Fruit fly (Drosophila melanogaster): ENCODE results near the gene Qtzl.
A peak's percentile ranks its signal among the peaks of the same experiment; 100 is the strongest.

Qtzl gene

dm6 chr2L:12002922-12003791, 7.6 kb downstream of the Qtzl start (continued):
- TF ChIP-seq dac (GFP tag; optimal IDR thresholded peaks at IDR 0.05) (no peak), pdm3 (GFP tag; optimal IDR thresholded peaks at IDR 0.05) (peak; percentile 47), CG3919 (GFP tag; optimal IDR thresholded peaks at IDR 0.05) (peak; percentile 63), CG7368 (GFP tag; optimal IDR thresholded peaks at IDR 0.05) (peak; percentile 30), topi (GFP tag; optimal IDR thresholded peaks at IDR 0.05) (peak; percentile 7)

DNA sequence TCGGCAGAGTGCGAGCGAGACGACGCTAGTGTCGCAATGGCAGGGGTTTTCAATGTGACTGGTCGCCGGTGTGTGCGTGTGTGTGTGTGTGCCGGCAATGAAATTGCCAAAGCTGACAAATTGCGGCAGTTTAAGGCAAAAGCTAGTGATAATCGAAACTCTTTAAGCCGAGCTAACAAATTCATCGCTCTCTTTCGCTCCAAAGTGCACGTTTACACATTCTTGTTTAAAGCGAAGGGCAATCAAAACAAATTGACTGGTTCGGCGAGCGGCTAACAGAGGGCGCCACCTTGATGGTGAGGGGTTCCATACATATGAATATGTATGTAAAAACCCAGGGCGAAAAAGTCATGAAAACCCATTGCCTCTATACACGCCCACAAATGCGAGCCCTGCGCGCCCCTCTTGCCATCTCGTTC, 8.3 kb downstream of the Qtzl start:
- peak; percentile 64 for TF ChIP-seq svp (GFP tag)
- TF ChIP-seq dsx (GFP tag; optimal IDR thresholded peaks at IDR 0.05; ENCODE audit: poor library complexity, severe bottlenecking) = peak; percentile 77
- no peak for TF ChIP-seq achi (GFP tag; optimal IDR thresholded peaks at IDR 0.05)

dm6 chr2L:12004211-12004979, 8.9 kb downstream of the Qtzl start:
- no peak for TF ChIP-seq Met (GFP tag; optimal IDR thresholded peaks at IDR 0.05)
- TF ChIP-seq dac (GFP tag; optimal IDR thresholded peaks at IDR 0.05) = no peak
- peak; percentile 38 for TF ChIP-seq fd59A (GFP tag; optimal IDR thresholded peaks at IDR 0.05)
- TF ChIP-seq eg (GFP tag; IDR thresholded peaks at IDR 0.05) = no peak
- peak; percentile 1 for TF ChIP-seq Lpt (GFP tag; optimal IDR thresholded peaks at IDR 0.05)
- TF ChIP-seq Blimp-1 (GFP tag; optimal IDR thresholded peaks at IDR 0.05) = no peak
- TF ChIP-seq Sox102F (GFP tag; optimal IDR thresholded peaks at IDR 0.05) = no peak
- no peak for TF ChIP-seq esn (GFP tag; optimal IDR thresholded peaks at IDR 0.05)
- TF ChIP-seq Ets21C (GFP tag; optimal IDR thresholded peaks at IDR 0.05) = no peak
- no peak for TF ChIP-seq lz (GFP tag; optimal IDR thresholded peaks at IDR 0.05)
- TF ChIP-seq CG3032 (tag; optimal IDR thresholded peaks at IDR 0.05) = no peak
- no peak for TF ChIP-seq CG11294 (GFP tag; IDR thresholded peaks at IDR 0.05)
- TF ChIP-seq CG16779 (tag; optimal IDR thresholded peaks at IDR 0.05) = no peak
- no peak for TF ChIP-seq CG6163 (GFP tag; IDR thresholded peaks at IDR 0.05)
- TF ChIP-seq CG34406 (GFP tag; optimal IDR thresholded peaks at IDR 0.05) = no peak
- no peak for TF ChIP-seq Sox14 (GFP tag; optimal IDR thresholded peaks at IDR 0.05)
- no peak for TF ChIP-seq Hr4 (GFP tag; optimal IDR thresholded peaks at IDR 0.05)
- TF ChIP-seq acj6 (GFP tag; optimal IDR thresholded peaks at IDR 0.05) = peak; percentile 3
- TF ChIP-seq CG1621 (tag; optimal IDR thresholded peaks at IDR 0.05) = peak; percentile 99
- TF ChIP-seq Gug (GFP tag; IDR thresholded peaks at IDR 0.05) = no peak
- TF ChIP-seq pdm3 (GFP tag; optimal IDR thresholded peaks at IDR 0.05) = peak; percentile 22
- TF ChIP-seq CG7368 (GFP tag; optimal IDR thresholded peaks at IDR 0.05) = no peak
- TF ChIP-seq topi (GFP tag; optimal IDR thresholded peaks at IDR 0.05) = no peak
- TF ChIP-seq CG8119 (GFP tag; IDR thresholded peaks at IDR 0.05) = no peak
- TF ChIP-seq CG6854 (GFP tag; optimal IDR thresholded peaks at IDR 0.05) = no peak
- TF ChIP-seq CG4318 (GFP tag; optimal IDR thresholded peaks at IDR 0.05) = no peak
- TF ChIP-seq salr (GFP tag; optimal IDR thresholded peaks at IDR 0.05) = peak; percentile 4 to 11
- TF ChIP-seq Ets96B (tag; optimal IDR thresholded peaks at IDR 0.05) = no peak
- no peak for TF ChIP-seq achi (GFP tag; optimal IDR thresholded peaks at IDR 0.05)
- no peak for TF ChIP-seq CG3919 (GFP tag; optimal IDR thresholded peaks at IDR 0.05)
- TF ChIP-seq Eip93F (GFP tag; optimal IDR thresholded peaks at IDR 0.05) = no peak
- TF ChIP-seq spab (GFP tag; optimal IDR thresholded peaks at IDR 0.05) = no peak
- TF ChIP-seq Sox15 (GFP tag; optimal IDR thresholded peaks at IDR 0.05) = no peak
- TF ChIP-seq CG31627 (GFP tag; optimal IDR thresholded peaks at IDR 0.05) = no peak
- TF ChIP-seq svp (GFP tag) = peak; percentile 22
- no peak for TF ChIP-seq CG8632 (GFP tag; optimal IDR thresholded peaks at IDR 0.05)
- TF ChIP-seq vri (GFP tag; optimal IDR thresholded peaks at IDR 0.05) = no peak
- TF ChIP-seq CG32006 (GFP tag; optimal IDR thresholded peaks at IDR 0.05) = peak; percentile 13
- TF ChIP-seq fd85E (GFP tag; optimal IDR thresholded peaks at IDR 0.05) = no peak
- TF ChIP-seq fkh (GFP tag; optimal IDR thresholded peaks at IDR 0.05) = peak; percentile 99
- peak; percentile 57 for TF ChIP-seq dsx (GFP tag; optimal IDR thresholded peaks at IDR 0.05; ENCODE audit: poor library complexity, severe bottlenecking)
- peak; percentile 18 for TF ChIP-seq net (GFP tag; optimal IDR thresholded peaks at IDR 0.05)
- TF ChIP-seq Hr39 (GFP tag; optimal IDR thresholded peaks at IDR 0.05) = no peak
- TF ChIP-seq OdsH (GFP tag; optimal IDR thresholded peaks at IDR 0.05) = no peak
